Fruit fly (Drosophila melanogaster): ENCODE data around the gene tio.

The tio gene

dm6 chr2L:22024362-22024761 is 5.4 kb downstream of the tio start (continued):
- TF ChIP-seq CG11560 (tag; IDR thresholded peaks at IDR 0.05) (no peak), CG6765 (GFP tag; optimal IDR thresholded peaks at IDR 0.05) (no peak), CG6175 (GFP tag; IDR thresholded peaks at IDR 0.05) (no peak), pfk (GFP tag; optimal IDR thresholded peaks at IDR 0.05) (peak; percentile 86), oc (tag; optimal IDR thresholded peaks at IDR 0.05) (peak; percentile 26), Poxn (GFP tag; IDR thresholded peaks at IDR 0.05) (no peak), CG10321 (GFP tag; IDR thresholded peaks at IDR 0.05) (peak; percentile 100), ash1 (GFP tag; optimal IDR thresholded peaks at IDR 0.05) (peak; percentile 76), nerfin-1 (tag; optimal IDR thresholded peaks at IDR 0.05) (peak; percentile 23), Hr39 (optimal IDR thresholded peaks at IDR 0.05) (no peak), Eip74EF (GFP tag; optimal IDR thresholded peaks at IDR 0.05) (no peak), Sox100B (GFP tag; optimal IDR thresholded peaks at IDR 0.05) (no peak), CG4404 (GFP tag; IDR thresholded peaks at IDR 0.05) (no peak), br (optimal IDR thresholded peaks at IDR 0.05) (no peak), crc (GFP tag; optimal IDR thresholded peaks at IDR 0.05) (no peak), mam (GFP tag; optimal IDR thresholded peaks at IDR 0.05) (no peak), Atf3 (GFP tag; optimal IDR thresholded peaks at IDR 0.05) (peak; percentile 75), CG4730 (GFP tag; IDR thresholded peaks at IDR 0.05) (no peak), CG10209 (GFP tag; optimal IDR thresholded peaks at IDR 0.05) (peak; percentile 35), Side (GFP tag; optimal IDR thresholded peaks at IDR 0.05) (peak; percentile 43), vfl (GFP tag; optimal IDR thresholded peaks at IDR 0.05) (no peak), dysf (GFP tag; IDR thresholded peaks at IDR 0.05) (no peak; the same call in 2 of the 3 replicates), insv (GFP tag; optimal IDR thresholded peaks at IDR 0.05) (peak; percentile 39 to 94), Lim3 (GFP tag; IDR thresholded peaks at IDR 0.05) (no peak), grn (GFP tag; optimal IDR thresholded peaks at IDR 0.05) (no peak), CG15601 (tag; optimal IDR thresholded peaks at IDR 0.05) (no peak), al (GFP tag; IDR thresholded peaks at IDR 0.05) (0 out of 2 replicates have a peak, but pooled peaks have one; percentile 13), cg (GFP tag; optimal IDR thresholded peaks at IDR 0.05) (peak; percentile 85), Ets65A (GFP tag) (peak; percentile 20), CG9932 (GFP tag; IDR thresholded peaks at IDR 0.05) (peak; percentile 13; the same call in 1 of the 2 replicates), ap (GFP tag; IDR thresholded peaks at IDR 0.05) (no peak), dmrt99B (tag; optimal IDR thresholded peaks at IDR 0.05) (no peak), lilli (GFP tag; optimal IDR thresholded peaks at IDR 0.05) (peak; percentile 3), az2 (GFP tag; optimal IDR thresholded peaks at IDR 0.05) (peak; percentile 3), CG12071 (GFP tag; optimal IDR thresholded peaks at IDR 0.05) (peak; percentile 14), Stat92E (GFP tag; optimal IDR thresholded peaks at IDR 0.05) (no peak), CG10147 (GFP tag; optimal IDR thresholded peaks at IDR 0.05) (no peak), run (tag; optimal IDR thresholded peaks at IDR 0.05) (no peak), salm (tag; optimal IDR thresholded peaks at IDR 0.05) (no peak), BtbVII (GFP tag; optimal IDR thresholded peaks at IDR 0.05) (no peak), CG16815 (GFP tag; optimal IDR thresholded peaks at IDR 0.05) (no peak), BEAF-32 (GFP tag; optimal IDR thresholded peaks at IDR 0.05) (no peak), CG17912 (GFP tag; optimal IDR thresholded peaks at IDR 0.05) (peak; percentile 32)

- TF ChIP-seq sisA (GFP tag; IDR thresholded peaks at IDR 0.05): no peak
- TF ChIP-seq CG14441 (GFP tag; IDR thresholded peaks at IDR 0.05): no peak
- no peak for TF ChIP-seq CG11456 (GFP tag; IDR thresholded peaks at IDR 0.05)
- TF ChIP-seq br (optimal IDR thresholded peaks at IDR 0.05): no peak
- TF ChIP-seq dysf (GFP tag; IDR thresholded peaks at IDR 0.05): no peak
- no peak for TF ChIP-seq Neu2 (GFP tag; optimal IDR thresholded peaks at IDR 0.05; ENCODE audit: borderline replicate concordance)
- TF ChIP-seq CG1233 (GFP tag; optimal IDR thresholded peaks at IDR 0.05): peak; percentile 40
- TF ChIP-seq tx (GFP tag; optimal IDR thresholded peaks at IDR 0.05): no peak
- no peak for TF ChIP-seq CG11085 (GFP tag; IDR thresholded peaks at IDR 0.05)
- peak; percentile 41 for TF ChIP-seq ATbp (GFP tag; optimal IDR thresholded peaks at IDR 0.05)
- TF ChIP-seq Sox100B (GFP tag; optimal IDR thresholded peaks at IDR 0.05): peak; percentile 4
- no peak for TF ChIP-seq YL-1 (GFP tag; optimal IDR thresholded peaks at IDR 0.05)
- peak; percentile 68 for TF ChIP-seq CG14710 (tag; optimal IDR thresholded peaks at IDR 0.05)
- no peak for TF ChIP-seq amos (GFP tag; IDR thresholded peaks at IDR 0.05; ENCODE audit: partially characterized antibody)
Observed at dm6 chr2L:22036877-22037276, 17.9 kb downstream of the tio start.

Data from whole organism, embryonic.